Worm (Caenorhabditis elegans) whole organism, young adult: ENCODE data around the gene M106.3.
A peak's percentile ranks its signal among the peaks of the same experiment; 100 is the strongest.

Source experiments
- B0019.2 ChIP-seq: fragments of 200-800 bp; sonication (Bioruptor generic); conservative IDR thresholded peaks from 2 replicates; pipeline ENCODE4 v1.3.6; 2022; ENCODE audit warnings: missing genetic modification reagents, missing genetic modification characterization, missing compliant biosample characterization
- B0035.1 ChIP-seq: sonication (generic microtip); optimal IDR thresholded peaks from 2 replicates; lab custom pipeline; 2016; ENCODE audit warnings: missing genetic modification characterization, mild to moderate bottlenecking, missing compliant biosample characterization, missing genotype, missing genetic modification reagents
- B0336.3 ChIP-seq: fragments of 200-800 bp; sonication (Bioruptor generic); IDR thresholded peaks from 2 replicates; pipeline ENCODE4 v1.3.6; 2022; ENCODE audit warnings: missing genetic modification characterization, missing compliant biosample characterization
- F33H1.4 ChIP-seq: fragments of 200-800 bp; sonication (Bioruptor generic); IDR thresholded peaks from 2 replicates; pipeline ENCODE4 v1.3.6; 2022; ENCODE audit warnings: missing genetic modification reagents, missing genetic modification characterization, missing compliant biosample characterization
- T07F8.4 ChIP-seq: sonication (generic microtip); optimal IDR thresholded peaks from 2 replicates; lab custom pipeline; 2016; ENCODE audit warnings: mild to moderate bottlenecking, missing genetic modification characterization, moderate library complexity, missing compliant biosample characterization
- T26A5.8 ChIP-seq: sonication (generic microtip); optimal IDR thresholded peaks from 2 replicates; lab custom pipeline; 2016; ENCODE audit warnings: missing genetic modification characterization, missing compliant biosample characterization
- Y56A3A.18 ChIP-seq: fragments of 200-800 bp; sonication (Bioruptor generic); IDR thresholded peaks from 2 replicates; pipeline ENCODE4 v1.3.6; 2022; ENCODE audit warnings: missing genetic modification reagents, missing genetic modification characterization, missing compliant biosample characterization
- Y79H2A.3 ChIP-seq: fragments of 200-800 bp; sonication (Bioruptor generic); conservative IDR thresholded peaks from 2 replicates; pipeline ENCODE4 v1.3.6; 2022; ENCODE audit warnings: missing genetic modification reagents, missing genetic modification characterization, missing compliant biosample characterization
- atf-7 ChIP-seq: sonication (generic microtip); optimal IDR thresholded peaks from 2 replicates; lab custom pipeline; 2017; ENCODE audit warnings: mild to moderate bottlenecking, missing genetic modification characterization, missing compliant biosample characterization
- bed-1 ChIP-seq: fragments of 200-800 bp; sonication (Bioruptor generic); IDR thresholded peaks from 2 replicates; pipeline ENCODE4 v1.3.6; 2022; ENCODE audit warnings: missing genetic modification reagents, missing genetic modification characterization, missing compliant biosample characterization
- bed-2 ChIP-seq: fragments of 200-800 bp; sonication (Bioruptor generic); IDR thresholded peaks from 2 replicates; pipeline ENCODE4 v1.3.6; 2022; ENCODE audit warnings: missing genetic modification reagents, missing genetic modification characterization, missing compliant biosample characterization
- ccch-3 ChIP-seq: fragments of 200-800 bp; sonication (Bioruptor generic); optimal IDR thresholded peaks from 2 replicates; lab custom pipeline; 2018; ENCODE audit warnings: mild to moderate bottlenecking, missing genetic modification characterization, missing compliant biosample characterization
- cebp-1 ChIP-seq, 2 experiments: fragments of 200-800 bp in 1 of 2; sonication (Bioruptor generic) in 1 of 2; sonication (generic microtip) in 1 of 2; IDR thresholded peaks in 1 of 2; optimal IDR thresholded peaks in 1 of 2; 2 replicates each; pipeline versions ENCODE4 v1.3.6 to Lab custom; 2017 to 2022; ENCODE audit warnings: missing compliant biosample characterization in 2 of 2, missing genetic modification characterization in 2 of 2, mild to moderate bottlenecking in 1 of 2, missing genetic modification reagents in 1 of 2, moderate library complexity in 1 of 2
- ceh-100 ChIP-seq: fragments of 200-800 bp; sonication (Bioruptor generic); IDR thresholded peaks from 2 replicates; pipeline ENCODE4 v1.3.6; 2022; ENCODE audit warnings: missing genetic modification reagents, missing genetic modification characterization, missing compliant biosample characterization
- dpl-1 ChIP-seq: fragments of 150-350 bp; optimal IDR thresholded peaks from 2 replicates; lab custom pipeline; 2014; ENCODE audit warnings: missing biosample characterization, missing genetic modification reagents, missing genetic modification characterization
- efl-1 ChIP-seq: fragments of 150-350 bp; optimal IDR thresholded peaks from 2 replicates; lab custom pipeline; 2014; ENCODE audit warnings: missing biosample characterization, missing genetic modification reagents, missing genetic modification characterization
- ets-4 ChIP-seq: fragments of 200-800 bp; sonication (Bioruptor generic); optimal IDR thresholded peaks from 2 replicates; lab custom pipeline; 2018; ENCODE audit warnings: mild to moderate bottlenecking, missing genetic modification characterization, missing compliant biosample characterization
- hlh-12 ChIP-seq: sonication (generic microtip); optimal IDR thresholded peaks from 2 replicates; lab custom pipeline; 2016; ENCODE audit warnings: missing genetic modification characterization, missing compliant biosample characterization
- hmg-1.2 ChIP-seq: fragments of 200-800 bp; sonication (Bioruptor generic); IDR thresholded peaks from 2 replicates; pipeline ENCODE4 v1.3.6; 2022; ENCODE audit warnings: missing genetic modification reagents, missing genetic modification characterization, missing compliant biosample characterization
- hmg-20 ChIP-seq: fragments of 200-800 bp; sonication (Bioruptor generic); IDR thresholded peaks from 2 replicates; pipeline ENCODE4 v1.3.6; 2022; ENCODE audit warnings: missing genetic modification reagents, missing genetic modification characterization, missing compliant biosample characterization
- lag-1 ChIP-seq: fragments of 200-800 bp; sonication (Bioruptor generic); IDR thresholded peaks from 2 replicates; pipeline ENCODE4 v1.3.6; 2022; ENCODE audit warnings: missing genetic modification reagents, missing genetic modification characterization, missing compliant biosample characterization
- let-526 ChIP-seq: fragments of 200-800 bp; sonication (Bioruptor generic); IDR thresholded peaks from 2 replicates; pipeline ENCODE4 v1.3.6; 2022; ENCODE audit warnings: missing genetic modification reagents, missing genetic modification characterization, missing compliant biosample characterization
- let-607 ChIP-seq, 2 experiments: fragments of 200-800 bp in 1 of 2; sonication (Bioruptor generic) in 1 of 2; sonication (generic microtip) in 1 of 2; optimal IDR thresholded peaks; 2 replicates each; lab custom pipeline; 2016 to 2018; ENCODE audit warnings: mild to moderate bottlenecking in 2 of 2, missing compliant biosample characterization in 2 of 2, missing genetic modification characterization in 2 of 2, moderate library complexity in 2 of 2, missing genotype in 1 of 2
- lin-54 ChIP-seq: fragments of 200-800 bp; sonication (Bioruptor generic); optimal IDR thresholded peaks from 2 replicates; lab custom pipeline; 2018; ENCODE audit warnings: mild to moderate bottlenecking, missing genetic modification characterization, missing compliant biosample characterization
- lir-1 ChIP-seq: fragments of 200-800 bp; sonication (Bioruptor generic); conservative IDR thresholded peaks from 2 replicates; pipeline ENCODE4 v1.3.6; 2022; ENCODE audit warnings: missing genetic modification reagents, missing genetic modification characterization, missing compliant biosample characterization
- madf-8 ChIP-seq: fragments of 200-800 bp; sonication (Bioruptor generic); conservative IDR thresholded peaks from 2 replicates; pipeline ENCODE4 v1.3.6; 2022; ENCODE audit warnings: missing genetic modification reagents, missing genetic modification characterization, missing compliant biosample characterization
- mxl-1 ChIP-seq: sonication (generic microtip); optimal IDR thresholded peaks from 2 replicates; lab custom pipeline; 2016; ENCODE audit warnings: missing genetic modification characterization, missing compliant biosample characterization
- nfya-1 ChIP-seq: sonication (generic microtip); optimal IDR thresholded peaks from 2 replicates; lab custom pipeline; 2017; ENCODE audit warnings: antibody characterized with exemption, missing compliant biosample characterization, missing genetic modification characterization, borderline replicate concordance; ENCODE audit not compliant: insufficient read depth
- nhr-120 ChIP-seq: fragments of 200-800 bp; sonication (Bioruptor generic); IDR thresholded peaks from 2 replicates; pipeline ENCODE4 v1.3.6; 2022; ENCODE audit warnings: missing genetic modification characterization, missing compliant biosample characterization
- nhr-80 ChIP-seq: sonication (generic microtip); optimal IDR thresholded peaks from 2 replicates; lab custom pipeline; 2016; ENCODE audit warnings: missing genetic modification characterization, missing compliant biosample characterization
- pbrm-1 ChIP-seq: fragments of 200-800 bp; sonication (Bioruptor generic); IDR thresholded peaks from 2 replicates; pipeline ENCODE4 v1.3.6; 2022; ENCODE audit warnings: missing genetic modification reagents, missing genetic modification characterization, missing compliant biosample characterization
- repo-1 ChIP-seq: sonication (generic microtip); optimal IDR thresholded peaks from 2 replicates; lab custom pipeline; 2017; ENCODE audit warnings: mild to moderate bottlenecking, missing genetic modification characterization, missing compliant biosample characterization
- sea-2 ChIP-seq: fragments of 200-800 bp; sonication (Bioruptor generic); IDR thresholded peaks from 2 replicates; pipeline ENCODE4 v1.3.6; 2022; ENCODE audit warnings: missing genetic modification characterization, missing compliant biosample characterization
- snpc-1.1 ChIP-seq: sonication (generic microtip); optimal IDR thresholded peaks from 2 replicates; lab custom pipeline; 2017; ENCODE audit warnings: missing genetic modification characterization, mild to moderate bottlenecking, missing compliant biosample characterization, antibody characterized with exemption, moderate library complexity, missing genotype, missing genetic modification reagents; ENCODE audit not compliant: insufficient read depth
- xnd-1 ChIP-seq: sonication (generic microtip); optimal IDR thresholded peaks from 2 replicates; lab custom pipeline; 2016; ENCODE audit warnings: missing genotype, missing genetic modification reagents, missing genetic modification characterization, missing compliant biosample characterization
- zim-3 ChIP-seq: sonication (generic microtip); optimal IDR thresholded peaks from 2 replicates; lab custom pipeline; 2017; ENCODE audit warnings: mild to moderate bottlenecking, missing genetic modification characterization, moderate library complexity, missing compliant biosample characterization
- ztf-18 ChIP-seq: sonication (generic microtip); optimal IDR thresholded peaks from 2 replicates; lab custom pipeline; 2016; ENCODE audit warnings: missing genotype, mild to moderate bottlenecking, missing genetic modification characterization, missing compliant biosample characterization
- ztf-26 ChIP-seq: sonication (generic microtip); optimal IDR thresholded peaks from 2 replicates; lab custom pipeline; 2017; ENCODE audit warnings: missing genetic modification characterization, missing compliant biosample characterization
- ztf-3 ChIP-seq: fragments of 200-800 bp; sonication (Bioruptor generic); optimal IDR thresholded peaks from 2 replicates; lab custom pipeline; 2018; ENCODE audit warnings: mild to moderate bottlenecking, missing genetic modification characterization, missing compliant biosample characterization

M106.3 gene

ce11 chrII:10868670-10869246 lies 8.0 kb upstream of the M106.3 start, which contains the start of the genes gmps-1 and cap-2 (continued):
- TF ChIP-seq ceh-100 (GFP tag; lab: Robert Waterston, UW) (peak; percentile 85), ets-4 (no peak), lir-1 (GFP tag; lab: Robert Waterston, UW) (peak; percentile 91), xnd-1 (tag; lab: Kevin White, UChicago) (peak; percentile 81), dpl-1 (GFP tag; lab: Kevin White, UChicago) (peak; percentile 56), repo-1 (tag; lab: Kevin White, UChicago) (peak; percentile 95), hmg-20 (GFP tag; lab: Robert Waterston, UW) (peak; percentile 93), nfya-1 (tag; lab: Kevin White, UChicago) (no peak), bed-2 (no peak), snpc-1.1 (tag; lab: Kevin White, UChicago) (peak; percentile 64), sea-2 (GFP tag; lab: Robert Waterston, UW) (no peak), bed-1 (GFP tag; lab: Robert Waterston, UW) (no peak), mxl-1 (no peak), ztf-3 (GFP tag; lab: Kevin White, UChicago) (peak; percentile 45), nhr-120 (GFP tag; lab: Robert Waterston, UW) (no peak), ztf-26 (tag; lab: Kevin White, UChicago) (peak; percentile 91), B0019.2 (GFP tag; lab: Robert Waterston, UW) (peak; percentile 65), efl-1 (GFP tag; lab: Kevin White, UChicago) (peak; percentile 45), Y56A3A.18 (GFP tag; lab: Robert Waterston, UW) (peak; percentile 97), T26A5.8 (no peak), zim-3 (tag; lab: Kevin White, UChicago) (no peak), madf-8 (peak; percentile 74), let-607 (tag; optimal IDR thresholded peaks at IDR 0.05; lab: Kevin White, UChicago) (peak; percentile 55 to 85), ztf-18 (peak; percentile 71), let-526 (GFP tag; lab: Robert Waterston, UW) (peak; percentile 92), hlh-12 (tag; lab: Kevin White, UChicago) (no peak), T07F8.4 (tag; lab: Kevin White, UChicago) (peak; percentile 62), pbrm-1 (GFP tag; lab: Robert Waterston, UW) (peak; percentile 97), cebp-1 (GFP tag; IDR thresholded peaks at IDR 0.05; lab: Robert Waterston, UW) (peak; percentile 95), cebp-1 (tag; optimal IDR thresholded peaks at IDR 0.05; lab: Kevin White, UChicago) (peak; percentile 98), ccch-3 (GFP tag; lab: Kevin White, UChicago) (no peak), B0035.1 (tag; lab: Kevin White, UChicago) (peak; percentile 54), Y79H2A.3 (GFP tag; lab: Robert Waterston, UW) (no peak)

ce11 chrII:10867219-10867618 lies 6.5 kb upstream of the M106.3 start:
- TF ChIP-seq B0336.3 (GFP tag; lab: Robert Waterston, UW) (0 out of 2 replicates have a peak, but pooled peaks have one; percentile 17), hmg-1.2 (GFP tag; lab: Robert Waterston, UW) (peak; percentile 19; the same call in 1 of the 2 replicates), lin-54 (GFP tag; lab: Kevin White, UChicago) (peak; percentile 20), ccch-3 (GFP tag; lab: Kevin White, UChicago) (no peak), lag-1 (GFP tag; lab: Robert Waterston, UW) (no peak), atf-7 (tag; lab: Kevin White, UChicago) (no peak), F33H1.4 (peak; percentile 10; the same call in 1 of the 2 replicates), nhr-80 (tag; lab: Kevin White, UChicago) (peak; percentile 56), mxl-1 (no peak), cebp-1 (GFP tag; IDR thresholded peaks at IDR 0.05; lab: Robert Waterston, UW) (no peak), cebp-1 (tag; optimal IDR thresholded peaks at IDR 0.05; lab: Kevin White, UChicago) (peak; percentile 56)
